Fruit fly (Drosophila melanogaster) whole organism, wandering third instar larva: Measurements from ENCODE around the gene soti.

Experiments
- Abd-B ChIP-seq: fragments of >200 bp; optimal IDR thresholded peaks from 2 replicates; lab custom pipeline; 2017; ENCODE audit warnings: missing biosample characterization, missing genetic modification characterization
- CG9705 ChIP-seq: fragments of 200-800 bp; sonication (Bioruptor generic); optimal IDR thresholded peaks from 2 replicates; lab custom pipeline; 2018; ENCODE audit warnings: missing biosample characterization, mild to moderate bottlenecking, missing genetic modification characterization
- CrebA ChIP-seq: fragments of 200-800 bp; sonication (Bioruptor generic); optimal IDR thresholded peaks from 2 replicates; lab custom pipeline; 2016; ENCODE audit warnings: missing biosample characterization, mild to moderate bottlenecking, missing genetic modification characterization, borderline replicate concordance
- Dfd ChIP-seq: fragments of >200 bp; optimal IDR thresholded peaks from 2 replicates; lab custom pipeline; 2017; ENCODE audit warnings: missing biosample characterization, missing genetic modification characterization
- Dif ChIP-seq: fragments of 200-275, 200-300 bp; sonication (Bioruptor generic); optimal IDR thresholded peaks from 2 replicates; lab custom pipeline; 2018; ENCODE audit warnings: missing biosample characterization, missing genetic modification characterization; ENCODE audit not compliant: partially characterized antibody
- GATAd ChIP-seq: sonication (Bioruptor generic); optimal IDR thresholded peaks from 2 replicates; lab custom pipeline; 2016; ENCODE audit warnings: missing biosample characterization, missing genetic modification characterization
- HLH106 ChIP-seq: fragments of 200-800 bp; optimal IDR thresholded peaks from 3 replicates; lab custom pipeline; 2019; ENCODE audit warnings: missing biosample characterization, mild to moderate bottlenecking, missing genetic modification characterization, moderate library complexity
- Hnf4 ChIP-seq: fragments of 200-800 bp; sonication (Bioruptor generic); optimal IDR thresholded peaks from 2 replicates; lab custom pipeline; 2016; ENCODE audit warnings: missing biosample characterization, mild to moderate bottlenecking, missing genetic modification characterization
- Hr78 ChIP-seq: fragments of >200 bp; optimal IDR thresholded peaks from 2 replicates; lab custom pipeline; 2017; ENCODE audit warnings: missing biosample characterization, missing genetic modification characterization
- Hr83 ChIP-seq: fragments of 200-300 bp; sonication (Bioruptor generic); optimal IDR thresholded peaks from 2 replicates; lab custom pipeline; 2016; ENCODE audit warnings: missing biosample characterization, mild to moderate bottlenecking, missing genetic modification characterization, moderate library complexity; ENCODE audit not compliant: poor library complexity, severe bottlenecking
- Mio ChIP-seq: sonication (Bioruptor generic); optimal IDR thresholded peaks from 2 replicates; lab custom pipeline; 2016; ENCODE audit warnings: missing biosample characterization, missing genetic modification characterization
- Myc ChIP-seq: fragments of >200 bp; optimal IDR thresholded peaks from 2 replicates; lab custom pipeline; 2017
- N ChIP-seq: fragments of >200 bp; optimal IDR thresholded peaks from 2 replicates; lab custom pipeline; 2018; ENCODE audit warnings: missing biosample characterization, missing external identifiers, missing genetic modification characterization
- OdsH ChIP-seq: fragments of 200-800 bp; sonication (Bioruptor generic); optimal IDR thresholded peaks from 2 replicates; lab custom pipeline; 2016; ENCODE audit warnings: missing biosample characterization, mild to moderate bottlenecking, missing genetic modification characterization
- Rel ChIP-seq, 2 experiments: fragments of 200-800 bp; sonication (Bioruptor generic) in 1 of 2; optimal IDR thresholded peaks; 2 replicates in 1 of 2; 3 replicates in 1 of 2; lab custom pipeline; 2016 to 2019; ENCODE audit warnings: mild to moderate bottlenecking in 2 of 2, missing biosample characterization in 2 of 2, missing genetic modification characterization in 2 of 2, moderate library complexity in 1 of 2
- Sp1 ChIP-seq: fragments of 200-800 bp; sonication (Bioruptor generic); optimal IDR thresholded peaks from 3 replicates; lab custom pipeline; 2019; ENCODE audit warnings: missing biosample characterization, mild to moderate bottlenecking, missing genetic modification characterization, moderate library complexity
- br ChIP-seq: fragments of 200-800 bp; sonication (Bioruptor generic); optimal IDR thresholded peaks from 2 replicates; lab custom pipeline; 2016; ENCODE audit warnings: missing biosample characterization, missing genetic modification characterization
- dl ChIP-seq, 2 experiments: fragments of 175-275, 200-275 bp in 1 of 2; fragments of 200-275 bp in 1 of 2; sonication (Bioruptor generic); optimal IDR thresholded peaks; lab custom pipeline; 2018; ENCODE audit warnings: mild to moderate bottlenecking in 2 of 2, missing biosample characterization in 2 of 2, missing genetic modification characterization in 2 of 2, moderate library complexity in 2 of 2; ENCODE audit not compliant: partially characterized antibody in 2 of 2, insufficient read depth in 1 of 2
- dmrt93B ChIP-seq: fragments of 200-800 bp; sonication (Bioruptor generic); optimal IDR thresholded peaks from 2 replicates; lab custom pipeline; 2018; ENCODE audit warnings: missing biosample characterization, mild to moderate bottlenecking, missing genetic modification characterization
- dsf ChIP-seq: sonication (Bioruptor generic); optimal IDR thresholded peaks from 2 replicates; lab custom pipeline; 2016; ENCODE audit warnings: missing biosample characterization, missing genetic modification characterization, borderline replicate concordance
- ey ChIP-seq: fragments of 200-800 bp; sonication (Bioruptor generic); optimal IDR thresholded peaks from 2 replicates; lab custom pipeline; 2016; ENCODE audit warnings: missing biosample characterization, missing genetic modification characterization
- foxo ChIP-seq, 2 experiments: fragments of 200-800 bp; sonication (Bioruptor generic); optimal IDR thresholded peaks; 2 replicates in 1 of 2; 3 replicates in 1 of 2; lab custom pipeline; 2016 to 2017; ENCODE audit warnings: missing biosample characterization in 2 of 2, missing genetic modification characterization in 2 of 2
- fru ChIP-seq: fragments of 200-800 bp; sonication (Bioruptor generic); optimal IDR thresholded peaks from 3 replicates; lab custom pipeline; 2016; ENCODE audit warnings: missing biosample characterization, mild to moderate bottlenecking, missing genetic modification characterization
- h ChIP-seq: fragments of 200-800 bp; sonication (Bioruptor generic); optimal IDR thresholded peaks from 3 replicates; lab custom pipeline; 2016; ENCODE audit warnings: missing biosample characterization, mild to moderate bottlenecking, missing genetic modification characterization
- jim ChIP-seq: fragments of 175-275, 200-325 bp; sonication (Bioruptor generic); optimal IDR thresholded peaks from 2 replicates; lab custom pipeline; 2016; ENCODE audit warnings: missing biosample characterization, mild to moderate bottlenecking, missing genetic modification characterization
- lola ChIP-seq: fragments of >200 bp; optimal IDR thresholded peaks from 2 replicates; lab custom pipeline; 2017; ENCODE audit warnings: missing biosample characterization, missing genetic modification characterization
- pan ChIP-seq: fragments of >200 bp; optimal IDR thresholded peaks from 2 replicates; lab custom pipeline; 2017
- psq ChIP-seq: fragments of 200-800 bp; sonication (Bioruptor generic); optimal IDR thresholded peaks from 3 replicates; lab custom pipeline; 2017; ENCODE audit warnings: missing biosample characterization, mild to moderate bottlenecking, missing genetic modification characterization, moderate library complexity
- rgr ChIP-seq: fragments of 200-800 bp; sonication (Bioruptor generic); optimal IDR thresholded peaks from 3 replicates; lab custom pipeline; 2016; ENCODE audit warnings: missing biosample characterization, mild to moderate bottlenecking, missing genetic modification characterization
- sage ChIP-seq: fragments of 200-800 bp; sonication (Bioruptor generic); optimal IDR thresholded peaks from 2 replicates; lab custom pipeline; 2016; ENCODE audit warnings: missing biosample characterization, mild to moderate bottlenecking, missing genetic modification characterization
- sv ChIP-seq: fragments of 200-800 bp; sonication (Bioruptor generic); optimal IDR thresholded peaks from 3 replicates; lab custom pipeline; 2016; ENCODE audit warnings: missing biosample characterization, missing genetic modification characterization
- tai ChIP-seq: sonication (Bioruptor generic); optimal IDR thresholded peaks from 2 replicates; lab custom pipeline; 2016; ENCODE audit warnings: missing biosample characterization, missing genetic modification characterization
- usp ChIP-seq: fragments of >200 bp; optimal IDR thresholded peaks from 2 replicates; lab custom pipeline; 2017; ENCODE audit warnings: missing biosample characterization, missing genetic modification characterization
- woc ChIP-seq: sonication (Bioruptor generic); optimal IDR thresholded peaks from 2 replicates; lab custom pipeline; 2016; ENCODE audit warnings: missing biosample characterization, mild to moderate bottlenecking, missing genetic modification characterization

soti gene

dm6 chr3R:14424777-14425176, 43.3 kb upstream of the soti start:
- TF ChIP-seq sv (GFP tag; lab: Kevin White, UChicago) (no peak), CG9705 (GFP tag; lab: Kevin White, UChicago) (no peak), h (GFP tag; lab: Kevin White, UChicago) (no peak), Hnf4 (no peak), lola (GFP tag; lab: Kevin White, UChicago) (no peak), tai (no peak), foxo (GFP tag; optimal IDR thresholded peaks at IDR 0.05; lab: Kevin White, UChicago) (no peak), Abd-B (GFP tag; lab: Kevin White, UChicago) (no peak), Hr78 (GFP tag; lab: Kevin White, UChicago) (no peak), N (GFP tag; lab: Kevin White, UChicago) (no peak), woc (no peak), psq (GFP tag; lab: Kevin White, UChicago) (no peak), Hr83 (GFP tag; lab: Kevin White, UChicago) (no peak), Rel (GFP tag; optimal IDR thresholded peaks at IDR 0.05; lab: Kevin White, UChicago) (no peak), Rel (tag; optimal IDR thresholded peaks at IDR 0.05; lab: Kevin White, UChicago) (no peak), br (GFP tag; lab: Kevin White, UChicago) (no peak), rgr (GFP tag; lab: Kevin White, UChicago) (no peak), Myc (lab: Kevin White, UChicago) (no peak), Dif (GFP tag; lab: Kevin White, UChicago) (no peak), sage (no peak)

- TF ChIP-seq OdsH: no peak
- no peak for TF ChIP-seq dsf (GFP tag; lab: Kevin White, UChicago)
- TF ChIP-seq jim (GFP tag; lab: Kevin White, UChicago): no peak
- no peak for TF ChIP-seq lola (GFP tag; lab: Kevin White, UChicago)
- no peak for TF ChIP-seq sv (GFP tag; lab: Kevin White, UChicago)
- no peak for TF ChIP-seq rgr (GFP tag; lab: Kevin White, UChicago)
These were observed 40.3 kb upstream of the soti start for dm6 chr3R:14421818-14422217.

dm6 chr3R:14419386-14420043, 38.0 kb upstream of the soti start:
- TF ChIP-seq Mio (GFP tag; lab: Kevin White, UChicago) (no peak), CG9705 (GFP tag; lab: Kevin White, UChicago) (no peak), ey (GFP tag; lab: Kevin White, UChicago) (peak; percentile 15), Myc (lab: Kevin White, UChicago) (no peak), fru (peak; percentile 17), sage (no peak), Hr83 (GFP tag; lab: Kevin White, UChicago) (no peak), h (GFP tag; lab: Kevin White, UChicago) (peak; percentile 30), dl (GFP tag; optimal IDR thresholded peaks at IDR 0.05; lab: Kevin White, UChicago; ENCODE audit: insufficient read depth in 1 of 2, partially characterized antibody in 2 of 2) (no peak), rgr (GFP tag; lab: Kevin White, UChicago) (peak; percentile 48), Hnf4 (peak; percentile 12), br (GFP tag; lab: Kevin White, UChicago) (peak; percentile 24), usp (GFP tag; lab: Kevin White, UChicago) (no peak), Dfd (GFP tag; lab: Kevin White, UChicago) (no peak), woc (no peak), CrebA (GFP tag; lab: Kevin White, UChicago) (no peak), jim (GFP tag; lab: Kevin White, UChicago) (no peak), Rel (GFP tag; optimal IDR thresholded peaks at IDR 0.05; lab: Kevin White, UChicago) (no peak), Rel (tag; optimal IDR thresholded peaks at IDR 0.05; lab: Kevin White, UChicago) (no peak), pan (lab: Kevin White, UChicago) (no peak), GATAd (GFP tag; lab: Kevin White, UChicago) (no peak), HLH106 (tag; lab: Kevin White, UChicago) (peak; percentile 5), foxo (GFP tag; optimal IDR thresholded peaks at IDR 0.05; lab: Kevin White, UChicago) (no peak), Sp1 (no peak), Abd-B (GFP tag; lab: Kevin White, UChicago) (no peak), N (GFP tag; lab: Kevin White, UChicago) (no peak), dmrt93B (GFP tag; lab: Kevin White, UChicago) (no peak)
